Worm (Caenorhabditis elegans) whole organism, L4 larva: ENCODE results near the gene K02C4.5.

Experiments
- D1046.2 ChIP-seq: fragments of 200-800 bp; sonication (Bioruptor generic); IDR thresholded peaks from 2 replicates; pipeline ENCODE4 v1.3.6; 2022; ENCODE audit warnings: missing genetic modification characterization, missing compliant biosample characterization
- F37D6.2 ChIP-seq: sonication (generic microtip); optimal IDR thresholded peaks from 2 replicates; lab custom pipeline; 2016; ENCODE audit warnings: mild to moderate bottlenecking, missing genetic modification characterization, missing compliant biosample characterization
- F44E2.7 ChIP-seq: fragments of 200-800 bp; sonication (Bioruptor generic); IDR thresholded peaks from 2 replicates; pipeline ENCODE4 v2.1.2; 2022; ENCODE audit warnings: missing genetic modification characterization, missing compliant biosample characterization
- T20F7.1 ChIP-seq: fragments of 200-800 bp; sonication (Bioruptor generic); optimal IDR thresholded peaks from 2 replicates; lab custom pipeline; 2018; ENCODE audit warnings: mild to moderate bottlenecking, missing genetic modification characterization, missing compliant biosample characterization
- T26A8.4 ChIP-seq: fragments of 200-800 bp; sonication (Bioruptor generic); IDR thresholded peaks from 2 replicates; pipeline ENCODE4 v1.3.6; 2022; ENCODE audit warnings: missing genetic modification characterization, missing compliant biosample characterization
- Y48G9A.11 ChIP-seq: fragments of 200-800 bp; sonication (Bioruptor generic); IDR thresholded peaks from 2 replicates; pipeline ENCODE4 v1.3.6; 2022; ENCODE audit warnings: missing genetic modification reagents, missing genetic modification characterization, missing compliant biosample characterization
- Y5F2A.4 ChIP-seq: fragments of 200-800 bp; sonication (Bioruptor generic); optimal IDR thresholded peaks from 2 replicates; lab custom pipeline; 2018; ENCODE audit warnings: mild to moderate bottlenecking, missing genetic modification characterization, missing compliant biosample characterization
- ama-1 ChIP-seq: fragments of 150-350 bp; optimal IDR thresholded peaks from 2 replicates; lab custom pipeline; 2014; ENCODE audit warnings: inconsistent platforms, mixed read lengths
- ceh-28 ChIP-seq: fragments of 150-350 bp; optimal IDR thresholded peaks from 2 replicates; lab custom pipeline; 2014; ENCODE audit warnings: missing biosample characterization, missing genetic modification reagents, missing genetic modification characterization
- ceh-62 ChIP-seq: sonication (generic microtip); optimal IDR thresholded peaks from 2 replicates; lab custom pipeline; 2017; ENCODE audit warnings: missing biosample characterization, missing genetic modification characterization
- ces-1 ChIP-seq: fragments of 150-350 bp; sonication (generic microtip); optimal IDR thresholded peaks from 4 replicates; lab custom pipeline; 2014; ENCODE audit warnings: missing biosample characterization, missing genetic modification reagents, missing genetic modification characterization
- ctbp-1 ChIP-seq: fragments of 200-800 bp; sonication (Bioruptor generic); IDR thresholded peaks from 2 replicates; pipeline ENCODE4 v1.3.6; 2022; ENCODE audit warnings: missing genetic modification reagents, missing genetic modification characterization, missing compliant biosample characterization
- daf-12 ChIP-seq: fragments of 150-350 bp; optimal IDR thresholded peaks from 2 replicates; lab custom pipeline; 2014; ENCODE audit warnings: missing biosample characterization, missing genetic modification reagents, missing genetic modification characterization
- daf-8 ChIP-seq: fragments of 200-800 bp; sonication (Bioruptor generic); IDR thresholded peaks from 2 replicates; pipeline ENCODE4 v1.3.6; 2022; ENCODE audit warnings: missing genetic modification characterization, missing compliant biosample characterization
- dmd-6 ChIP-seq: fragments of 200-800 bp; sonication (Bioruptor generic); IDR thresholded peaks from 2 replicates; pipeline ENCODE4 v1.3.6; 2022; ENCODE audit warnings: missing genetic modification reagents, missing genetic modification characterization, missing compliant biosample characterization
- dpl-1 ChIP-seq: fragments of 150-350 bp; optimal IDR thresholded peaks from 2 replicates; lab custom pipeline; 2014; ENCODE audit warnings: missing biosample characterization, missing genetic modification reagents, missing genetic modification characterization
- egl-27 ChIP-seq: sonication (generic microtip); optimal IDR thresholded peaks from 3 replicates; lab custom pipeline; 2017; ENCODE audit warnings: missing biosample characterization, missing genetic modification reagents, missing genetic modification characterization
- fkh-10 ChIP-seq: fragments of 150-350 bp; optimal IDR thresholded peaks from 2 replicates; lab custom pipeline; 2014; ENCODE audit warnings: missing biosample characterization, missing genetic modification reagents, missing genetic modification characterization
- hlh-30 ChIP-seq: sonication (generic microtip); optimal IDR thresholded peaks from 2 replicates; lab custom pipeline; 2017; ENCODE audit warnings: antibody characterized with exemption, mild to moderate bottlenecking, missing genetic modification characterization, missing compliant biosample characterization; ENCODE audit not compliant: insufficient read depth
- jun-1 ChIP-seq: fragments of 150-350 bp; optimal IDR thresholded peaks from 2 replicates; lab custom pipeline; 2014; ENCODE audit warnings: missing biosample characterization, missing genetic modification reagents, missing genetic modification characterization
- lin-1 ChIP-seq: fragments of 200-800 bp; sonication (Bioruptor generic); IDR thresholded peaks from 2 replicates; pipeline ENCODE4 v1.3.6; 2022; ENCODE audit warnings: missing genetic modification reagents, missing genetic modification characterization, missing compliant biosample characterization
- lin-13 ChIP-seq: fragments of 150-350 bp; optimal IDR thresholded peaks from 2 replicates; lab custom pipeline; 2014; ENCODE audit warnings: missing biosample characterization, missing genetic modification reagents, missing genetic modification characterization
- lin-39 ChIP-seq: fragments of 150-350 bp; optimal IDR thresholded peaks from 2 replicates; lab custom pipeline; 2014; ENCODE audit warnings: missing biosample characterization, missing genetic modification reagents, missing genetic modification characterization
- lir-3 ChIP-seq: sonication (generic microtip); optimal IDR thresholded peaks from 2 replicates; lab custom pipeline; 2016; ENCODE audit warnings: mild to moderate bottlenecking, missing genetic modification characterization, missing compliant biosample characterization
- madf-5 ChIP-seq, 2 experiments: fragments of 200-800 bp; sonication (Bioruptor generic); IDR thresholded peaks; 2 replicates each; pipeline ENCODE4 v1.3.6; 2022; ENCODE audit warnings: missing compliant biosample characterization in 2 of 2, missing genetic modification characterization in 2 of 2
- mep-1 ChIP-seq: fragments of 150-350 bp; sonication (generic microtip); optimal IDR thresholded peaks from 3 replicates; lab custom pipeline; 2014; ENCODE audit warnings: missing biosample characterization, missing genetic modification characterization
- mes-2 ChIP-seq: sonication (generic microtip); optimal IDR thresholded peaks from 2 replicates; lab custom pipeline; 2016; ENCODE audit warnings: missing genotype, mild to moderate bottlenecking, missing genetic modification characterization, missing compliant biosample characterization; ENCODE audit not compliant: poor library complexity, severe bottlenecking
- mxl-3 ChIP-seq: fragments of 200-800 bp; sonication (Bioruptor generic); optimal IDR thresholded peaks from 2 replicates; lab custom pipeline; 2018; ENCODE audit warnings: mild to moderate bottlenecking, missing genetic modification characterization, missing compliant biosample characterization
- nhr-10 ChIP-seq: fragments of 150-350 bp; optimal IDR thresholded peaks from 2 replicates; lab custom pipeline; 2014; ENCODE audit warnings: missing biosample characterization, missing genetic modification characterization
- nhr-11 ChIP-seq: fragments of 150-350 bp; optimal IDR thresholded peaks from 2 replicates; lab custom pipeline; 2014; ENCODE audit warnings: missing biosample characterization, missing genetic modification characterization
- nhr-28 ChIP-seq: fragments of 150-350 bp; optimal IDR thresholded peaks from 2 replicates; lab custom pipeline; 2014; ENCODE audit warnings: missing biosample characterization, missing genetic modification characterization
- nhr-42 ChIP-seq: fragments of 200-800 bp; sonication (Bioruptor generic); IDR thresholded peaks from 2 replicates; pipeline ENCODE4 v1.3.6; 2022; ENCODE audit warnings: missing genetic modification characterization, missing compliant biosample characterization
- nhr-6 ChIP-seq: fragments of 150-350 bp; optimal IDR thresholded peaks from 2 replicates; lab custom pipeline; 2014; ENCODE audit warnings: missing biosample characterization, missing genetic modification characterization
- nhr-76 ChIP-seq: fragments of 150-350 bp; optimal IDR thresholded peaks from 2 replicates; lab custom pipeline; 2014; ENCODE audit warnings: missing biosample characterization, missing genetic modification characterization
- pha-4 ChIP-seq, 2 experiments: fragments of 150-350 bp in 1 of 2; fragments of 200-800 bp in 1 of 2; sonication (Bioruptor generic) in 1 of 2; IDR thresholded peaks in 1 of 2; optimal IDR thresholded peaks in 1 of 2; 2 replicates each; pipeline versions ENCODE4 v1.3.6 to Lab custom; 2014 to 2022; ENCODE audit warnings: missing genetic modification characterization in 2 of 2, missing genetic modification reagents in 2 of 2, missing biosample characterization in 1 of 2, missing compliant biosample characterization in 1 of 2
- php-3 ChIP-seq: fragments of 200-800 bp; sonication (Bioruptor generic); IDR thresholded peaks from 2 replicates; pipeline ENCODE4 v1.3.6; 2022; ENCODE audit warnings: missing genetic modification reagents, missing genetic modification characterization, missing compliant biosample characterization
- pqm-1 ChIP-seq: sonication (generic microtip); optimal IDR thresholded peaks from 2 replicates; lab custom pipeline; 2017; ENCODE audit warnings: missing biosample characterization, missing genetic modification characterization
- rbr-2 ChIP-seq: sonication (generic microtip); optimal IDR thresholded peaks from 2 replicates; lab custom pipeline; 2016; ENCODE audit warnings: missing genotype, missing genetic modification characterization, missing compliant biosample characterization
- saeg-2 ChIP-seq: fragments of 200-800 bp; sonication (Bioruptor generic); IDR thresholded peaks from 2 replicates; pipeline ENCODE4 v1.3.6; 2022; ENCODE audit warnings: missing genetic modification reagents, missing genetic modification characterization, missing compliant biosample characterization
- sdz-12 ChIP-seq: fragments of 200-800 bp; sonication (Bioruptor generic); optimal IDR thresholded peaks from 2 replicates; lab custom pipeline; 2018; ENCODE audit warnings: mild to moderate bottlenecking, missing genetic modification characterization, missing compliant biosample characterization
- set-16 ChIP-seq: fragments of 200-800 bp; sonication (Bioruptor generic); IDR thresholded peaks from 2 replicates; pipeline ENCODE4 v1.3.6; 2022; ENCODE audit warnings: missing genetic modification reagents, missing genetic modification characterization, missing compliant biosample characterization
- skn-1 ChIP-seq: fragments of 150-350 bp; optimal IDR thresholded peaks from 2 replicates; lab custom pipeline; 2014; ENCODE audit warnings: missing biosample characterization, missing genetic modification characterization
- spr-1 ChIP-seq: sonication (generic microtip); optimal IDR thresholded peaks from 2 replicates; lab custom pipeline; 2016; ENCODE audit warnings: mild to moderate bottlenecking, missing genetic modification characterization, missing compliant biosample characterization
- spr-3 ChIP-seq: fragments of 200-800 bp; sonication (Bioruptor generic); optimal IDR thresholded peaks from 2 replicates; lab custom pipeline; 2018; ENCODE audit warnings: mild to moderate bottlenecking, missing genetic modification characterization, missing compliant biosample characterization
- tag-97 ChIP-seq: fragments of 200-800 bp; sonication (Bioruptor generic); IDR thresholded peaks from 2 replicates; pipeline ENCODE4 v1.3.6; 2022; ENCODE audit warnings: missing genetic modification characterization, missing compliant biosample characterization
- unc-39 ChIP-seq: sonication (generic microtip); optimal IDR thresholded peaks from 2 replicates; lab custom pipeline; 2017; ENCODE audit warnings: missing biosample characterization, missing genetic modification characterization
- unc-62 ChIP-seq, 3 experiments: fragments of 150-350 bp in 1 of 3; sonication (generic microtip); optimal IDR thresholded peaks in 2 of 3; peaks in 1 of 3; 1 replicate in 1 of 3; 2 replicates in 2 of 3; lab custom pipeline; 2014 to 2017; ENCODE audit warnings: missing biosample characterization in 3 of 3, missing genetic modification characterization in 3 of 3, missing genetic modification reagents in 3 of 3, missing genotype in 1 of 3
- zfp-3 ChIP-seq: fragments of 200-800 bp; sonication (Bioruptor generic); conservative IDR thresholded peaks from 2 replicates; pipeline ENCODE4 v1.3.6; 2022; ENCODE audit warnings: missing genetic modification reagents, missing genetic modification characterization, missing compliant biosample characterization
- zip-11 ChIP-seq: fragments of 200-800 bp; sonication (Bioruptor generic); IDR thresholded peaks from 2 replicates; pipeline ENCODE4 v1.3.6; 2022; ENCODE audit warnings: missing genetic modification characterization, missing compliant biosample characterization
- zip-2 ChIP-seq: fragments of 150-350 bp; optimal IDR thresholded peaks from 2 replicates; lab custom pipeline; 2014; ENCODE audit warnings: missing biosample characterization, missing genetic modification characterization
- ztf-11 ChIP-seq: fragments of 150-350 bp; optimal IDR thresholded peaks from 2 replicates; lab custom pipeline; 2014; ENCODE audit warnings: missing biosample characterization, missing genetic modification characterization
- ztf-7 ChIP-seq: fragments of 150-350 bp; optimal IDR thresholded peaks from 2 replicates; lab custom pipeline; 2014; ENCODE audit warnings: missing biosample characterization, missing genetic modification characterization

Gene K02C4.5

ce11 chrII:8091528-8091927 lies 13.3 kb downstream of the K02C4.5 start (continued):
- TF ChIP-seq zip-11 (GFP tag; lab: Robert Waterston, UW) (no peak), nhr-11 (tag; lab: Kevin White, UChicago) (peak; percentile 37), lin-13 (GFP tag; lab: Kevin White, UChicago) (peak; percentile 45), F37D6.2 (tag; lab: Kevin White, UChicago) (no peak), jun-1 (tag; lab: Kevin White, UChicago) (no peak), unc-62 (GFP tag; optimal IDR thresholded peaks at IDR 0.05 in 1 of 2; lab: Kevin White, UChicago) (peak in 1 of 2 experiments; percentile 19), unc-62 (tag; optimal IDR thresholded peaks at IDR 0.05; lab: Kevin White, UChicago) (no peak), ztf-11 (tag; lab: Kevin White, UChicago) (no peak), spr-1 (tag; lab: Kevin White, UChicago) (no peak), T20F7.1 (no peak), lin-39 (tag; lab: Kevin White, UChicago) (no peak), spr-3 (GFP tag; lab: Kevin White, UChicago) (no peak), zfp-3 (no peak), D1046.2 (GFP tag; lab: Robert Waterston, UW) (no peak), egl-27 (tag; lab: Kevin White, UChicago) (no peak), nhr-76 (no peak), skn-1 (tag; lab: Kevin White, UChicago) (no peak), nhr-42 (GFP tag; lab: Robert Waterston, UW) (no peak; the same call in 1 of the 2 replicates), daf-12 (tag; lab: Kevin White, UChicago) (no peak), lin-1 (GFP tag; lab: Robert Waterston, UW) (no peak), nhr-28 (peak; percentile 0), unc-39 (tag; lab: Kevin White, UChicago) (no peak), ces-1 (no peak), Y5F2A.4 (GFP tag; lab: Kevin White, UChicago) (no peak), ztf-7 (tag; lab: Kevin White, UChicago) (no peak), T26A8.4 (GFP tag; lab: Robert Waterston, UW) (peak; percentile 62), tag-97 (no peak), zip-2 (tag; lab: Kevin White, UChicago) (no peak), Y48G9A.11 (GFP tag; lab: Robert Waterston, UW) (peak; percentile 40; the same call in 1 of the 2 replicates), fkh-10 (GFP tag; lab: Kevin White, UChicago) (no peak), F44E2.7 (no peak), lir-3 (tag; lab: Kevin White, UChicago) (no peak), mep-1 (peak; percentile 75), dpl-1 (GFP tag; lab: Kevin White, UChicago) (peak; percentile 19), hlh-30 (peak; percentile 48), pha-4 (GFP tag; IDR thresholded peaks at IDR 0.05; lab: Robert Waterston, UW) (no peak), pha-4 (tag; optimal IDR thresholded peaks at IDR 0.05; lab: Kevin White, UChicago) (no peak), ama-1 (lab: Kevin White, UChicago) (peak; percentile 93), mes-2 (peak; percentile 77), daf-8 (GFP tag; lab: Robert Waterston, UW) (no peak), set-16 (GFP tag; lab: Robert Waterston, UW) (no peak; the same call in 1 of the 2 replicates), ceh-28 (tag; lab: Kevin White, UChicago) (no peak), saeg-2 (GFP tag; lab: Robert Waterston, UW) (no peak), mxl-3 (GFP tag; lab: Kevin White, UChicago) (no peak), dmd-6 (GFP tag; lab: Robert Waterston, UW) (peak; percentile 25; the same call in 1 of the 2 replicates), php-3 (GFP tag; lab: Robert Waterston, UW) (no peak; the same call in 1 of the 2 replicates), pqm-1 (tag; lab: Kevin White, UChicago) (peak; percentile 39), madf-5 (GFP tag; IDR thresholded peaks at IDR 0.05; lab: Robert Waterston, UW) (no peak), ceh-62 (tag; lab: Kevin White, UChicago) (no peak), rbr-2 (tag; lab: Kevin White, UChicago) (peak; percentile 23), ctbp-1 (GFP tag; lab: Robert Waterston, UW) (no peak), nhr-10 (no peak), sdz-12 (GFP tag; lab: Kevin White, UChicago) (no peak), nhr-6 (tag; lab: Kevin White, UChicago) (peak; percentile 10)
